Worm (Caenorhabditis elegans): ENCODE results near the gene F22E5.17.

The F22E5.17 gene

DNA sequence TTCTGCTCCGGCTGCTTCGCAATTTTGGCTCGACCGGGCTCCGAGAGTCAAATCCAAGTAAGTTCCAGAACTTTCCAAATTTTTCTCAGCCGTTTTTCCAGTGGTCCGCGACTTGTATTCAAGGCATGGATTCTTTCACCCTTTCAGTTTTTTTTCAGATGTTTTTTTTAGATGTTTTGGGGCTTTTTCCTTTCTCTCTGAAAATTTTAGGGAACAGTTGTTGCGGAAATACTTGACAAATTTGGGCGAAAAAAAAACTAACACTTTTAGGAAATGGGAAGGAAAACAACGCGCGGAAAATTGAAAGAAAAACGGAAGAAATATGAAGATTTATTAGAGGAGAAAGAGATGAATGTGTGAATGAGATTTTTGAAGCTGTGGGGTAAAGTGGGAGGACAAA lies 47.7 kb downstream of the F22E5.17 start, which contains the start of the genes T05A8.11 and nep-2:
Gene T05A8.11, minus strand, starts transcription at position 101 of the 400 bp plus-strand sequence.
Gene nep-2, minus strand, starts transcription at position 192 of the 400 bp plus-strand sequence.
- TF ChIP-seq fkh-10 (GFP tag; optimal IDR thresholded peaks at IDR 0.05) (no peak), hlh-30 (tag; optimal IDR thresholded peaks at IDR 0.05; ENCODE audit: insufficient read depth) (no peak), che-1 (tag; optimal IDR thresholded peaks at IDR 0.05) (no peak), ceh-6 (GFP tag; optimal IDR thresholded peaks at IDR 0.05) (no peak), syd-9 (tag; optimal IDR thresholded peaks at IDR 0.05) (no peak), eyg-1 (tag; optimal IDR thresholded peaks at IDR 0.05) (no peak), hlh-13 (GFP tag; optimal IDR thresholded peaks at IDR 0.05) (no peak), elt-4 (tag; optimal IDR thresholded peaks at IDR 0.05) (no peak)

DNA sequence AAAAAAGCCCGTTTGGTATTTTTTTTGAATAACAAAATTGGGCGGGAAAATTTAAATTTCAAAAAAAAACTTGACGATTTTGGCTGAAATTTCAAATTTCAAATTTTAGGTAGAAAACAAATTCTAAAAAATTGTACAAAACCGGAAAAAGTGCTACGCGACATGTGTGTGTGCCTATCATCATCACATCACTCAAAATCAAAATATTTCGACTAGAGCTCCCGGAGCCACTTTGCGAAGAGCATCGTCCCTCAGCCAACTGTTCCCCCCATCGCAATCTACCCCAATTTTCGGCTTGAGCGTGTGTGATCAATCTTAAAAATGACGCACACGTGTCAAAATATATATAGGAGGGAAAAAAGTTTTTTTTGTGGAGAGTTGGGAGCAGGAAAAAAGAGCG lies 48.9 kb downstream of the F22E5.17 start:
- no peak for TF ChIP-seq ceh-14 (tag; optimal IDR thresholded peaks at IDR 0.05)
- peak; percentile 52 for TF ChIP-seq unc-55 (GFP tag; optimal IDR thresholded peaks at IDR 0.05)
